Fruit fly (Drosophila melanogaster) whole organism, prepupa: ENCODE data around the gene Nct.

Experiments used
- Blimp-1 ChIP-seq: fragments of 200-800 bp; sonication (Bioruptor generic); optimal IDR thresholded peaks from 3 replicates; lab custom pipeline; 2017; ENCODE audit warnings: missing biosample characterization, missing genetic modification characterization, mild to moderate bottlenecking, moderate library complexity, missing genetic modification reagents
- CG10631 ChIP-seq: fragments of 200-800 bp; sonication (Bioruptor generic); optimal IDR thresholded peaks from 2 replicates; lab custom pipeline; 2016; ENCODE audit warnings: missing biosample characterization, missing genetic modification characterization
- CG10669 ChIP-seq: fragments of 200-800 bp; sonication (Bioruptor generic); optimal IDR thresholded peaks from 3 replicates; lab custom pipeline; 2018; ENCODE audit warnings: missing biosample characterization, mild to moderate bottlenecking, missing genetic modification characterization, moderate library complexity
- CG11294 ChIP-seq: fragments of 200-800 bp; sonication (Bioruptor generic); IDR thresholded peaks from 2 replicates; pipeline ENCODE4 v1.3.6; 2022; ENCODE audit warnings: missing biosample characterization, missing genetic modification characterization
- CG11762 ChIP-seq: fragments of 200-800 bp; sonication (Bioruptor generic); optimal IDR thresholded peaks from 3 replicates; lab custom pipeline; 2016; ENCODE audit warnings: missing biosample characterization, missing genetic modification characterization; ENCODE audit not compliant: insufficient read depth
- CG15336 ChIP-seq: fragments of 200-800 bp; sonication (Bioruptor generic); IDR thresholded peaks from 2 replicates; pipeline ENCODE4 v1.3.6; 2022; ENCODE audit warnings: missing biosample characterization, missing genetic modification characterization
- CG1621 ChIP-seq: fragments of 200-800 bp; sonication (Bioruptor generic); optimal IDR thresholded peaks from 3 replicates; lab custom pipeline; 2018; ENCODE audit warnings: missing biosample characterization, mild to moderate bottlenecking, missing genetic modification characterization
- CG16779 ChIP-seq: fragments of 200-800 bp; sonication (Bioruptor generic); optimal IDR thresholded peaks from 3 replicates; lab custom pipeline; 2017; ENCODE audit warnings: missing biosample characterization, mild to moderate bottlenecking, missing genetic modification characterization
- CG3032 ChIP-seq: fragments of 200-800 bp; optimal IDR thresholded peaks from 2 replicates; lab custom pipeline; 2019; ENCODE audit warnings: missing biosample characterization, mild to moderate bottlenecking, missing genetic modification characterization, moderate library complexity
- CG34406 ChIP-seq: fragments of 200-800 bp; sonication (Bioruptor generic); optimal IDR thresholded peaks from 3 replicates; lab custom pipeline; 2016; ENCODE audit warnings: missing biosample characterization, missing genetic modification characterization
- CG6163 ChIP-seq: fragments of 200-800 bp; sonication (Bioruptor generic); IDR thresholded peaks from 3 replicates; pipeline ENCODE4 v1.3.6; 2022; ENCODE audit warnings: missing biosample characterization, missing genetic modification characterization
- CG6276 ChIP-seq: fragments of 200-800 bp; sonication (Bioruptor generic); optimal IDR thresholded peaks from 2 replicates; lab custom pipeline; 2017; ENCODE audit warnings: missing biosample characterization, mild to moderate bottlenecking, missing genetic modification characterization
- CG6792 ChIP-seq: fragments of 200-800 bp; sonication (Bioruptor generic); optimal IDR thresholded peaks from 3 replicates; lab custom pipeline; 2016; ENCODE audit warnings: missing biosample characterization, missing genetic modification characterization
- CG6808 ChIP-seq: fragments of 200-800 bp; sonication (Bioruptor generic); optimal IDR thresholded peaks from 3 replicates; lab custom pipeline; 2017; ENCODE audit warnings: missing biosample characterization, missing genetic modification characterization, mild to moderate bottlenecking, moderate library complexity, missing genetic modification reagents
- CG6854 ChIP-seq: fragments of 200-800 bp; sonication (Bioruptor generic); optimal IDR thresholded peaks from 2 replicates; lab custom pipeline; 2017; ENCODE audit warnings: missing biosample characterization, mild to moderate bottlenecking, missing genetic modification characterization
- CG7368 ChIP-seq: fragments of 200-800 bp; sonication (Bioruptor generic); optimal IDR thresholded peaks from 3 replicates; lab custom pipeline; 2016; ENCODE audit warnings: missing biosample characterization, missing genetic modification characterization
- CG8119 ChIP-seq: fragments of 200-800 bp; sonication (Bioruptor generic); IDR thresholded peaks from 3 replicates; pipeline ENCODE4 v1.3.6; 2022; ENCODE audit warnings: missing biosample characterization, missing genetic modification characterization
- CG9139 ChIP-seq: fragments of 200-800 bp; sonication (Bioruptor generic); optimal IDR thresholded peaks from 3 replicates; lab custom pipeline; 2017; ENCODE audit warnings: missing biosample characterization, mild to moderate bottlenecking, missing genetic modification characterization
- Eip75B ChIP-seq: fragments of 200-800 bp; sonication (Bioruptor generic); optimal IDR thresholded peaks from 3 replicates; lab custom pipeline; 2016; ENCODE audit warnings: missing biosample characterization, missing genetic modification characterization
- Eip78C ChIP-seq: fragments of 200-800 bp; sonication (Bioruptor generic); peaks from one replicate; lab custom pipeline; 2016; ENCODE audit warnings: missing biosample characterization, missing genetic modification characterization
- Eip93F ChIP-seq: fragments of 200-800 bp; sonication (Bioruptor generic); optimal IDR thresholded peaks from 2 replicates; lab custom pipeline; 2016; ENCODE audit warnings: missing biosample characterization, mild to moderate bottlenecking, missing genetic modification characterization
- Ets96B ChIP-seq: fragments of 200-800 bp; optimal IDR thresholded peaks from 2 replicates; lab custom pipeline; 2019; ENCODE audit warnings: missing biosample characterization, mild to moderate bottlenecking, missing genetic modification characterization, moderate library complexity
- Gug ChIP-seq: fragments of 200-800 bp; sonication (Bioruptor generic); IDR thresholded peaks from 2 replicates; pipeline ENCODE4 v1.3.6; 2022; ENCODE audit warnings: missing biosample characterization, missing genetic modification characterization
- Hr39 ChIP-seq: fragments of 200-800 bp; sonication (Bioruptor generic); optimal IDR thresholded peaks from 2 replicates; lab custom pipeline; 2016; ENCODE audit warnings: missing biosample characterization, missing genetic modification characterization
- Hr4 ChIP-seq: fragments of 200-800 bp; sonication (Bioruptor generic); optimal IDR thresholded peaks from 3 replicates; lab custom pipeline; 2016; ENCODE audit warnings: missing biosample characterization, missing genetic modification characterization
- Lpt ChIP-seq: fragments of 200-800 bp; sonication (Bioruptor generic); optimal IDR thresholded peaks from 3 replicates; lab custom pipeline; 2016; ENCODE audit warnings: missing biosample characterization, missing genetic modification characterization
- Met ChIP-seq: fragments of 200-800 bp; sonication (Bioruptor generic); optimal IDR thresholded peaks from 3 replicates; lab custom pipeline; 2016; ENCODE audit warnings: missing biosample characterization, missing genetic modification characterization
- OdsH ChIP-seq: fragments of 200-800 bp; sonication (Bioruptor generic); optimal IDR thresholded peaks from 3 replicates; lab custom pipeline; 2016; ENCODE audit warnings: missing biosample characterization, missing genetic modification characterization
- Sox14 ChIP-seq: fragments of 200-800 bp; sonication (Bioruptor generic); optimal IDR thresholded peaks from 3 replicates; lab custom pipeline; 2016; ENCODE audit warnings: missing biosample characterization, missing genetic modification characterization
- Sox15 ChIP-seq: fragments of 200-800 bp; sonication (Bioruptor generic); optimal IDR thresholded peaks from 3 replicates; lab custom pipeline; 2016; ENCODE audit warnings: missing biosample characterization, missing genetic modification characterization
- cyc ChIP-seq: fragments of 200-800 bp; sonication (Bioruptor generic); optimal IDR thresholded peaks from 3 replicates; lab custom pipeline; 2016; ENCODE audit warnings: missing biosample characterization, missing genetic modification characterization
- dac ChIP-seq: fragments of 200-800 bp; sonication (Bioruptor generic); optimal IDR thresholded peaks from 2 replicates; lab custom pipeline; 2017; ENCODE audit warnings: missing biosample characterization, mild to moderate bottlenecking, missing genetic modification characterization
- dsx ChIP-seq: fragments of 200-800 bp; optimal IDR thresholded peaks from 3 replicates; lab custom pipeline; 2019; ENCODE audit warnings: missing biosample characterization, mild to moderate bottlenecking, missing genetic modification characterization, moderate library complexity; ENCODE audit not compliant: poor library complexity, severe bottlenecking
- eg ChIP-seq: fragments of 200-800 bp; sonication (Bioruptor generic); IDR thresholded peaks from 3 replicates; pipeline ENCODE4 v1.3.6; 2022; ENCODE audit warnings: missing biosample characterization, missing genetic modification characterization
- esn ChIP-seq: fragments of 200-800 bp; sonication (Bioruptor generic); optimal IDR thresholded peaks from 2 replicates; lab custom pipeline; 2016; ENCODE audit warnings: missing biosample characterization, mild to moderate bottlenecking, missing genetic modification characterization, moderate library complexity
- fkh ChIP-seq: fragments of 200-800 bp; sonication (Bioruptor generic); optimal IDR thresholded peaks from 3 replicates; lab custom pipeline; 2017; ENCODE audit warnings: missing biosample characterization, mild to moderate bottlenecking, missing genetic modification characterization, moderate library complexity
- pdm3 ChIP-seq: fragments of 200-800 bp; sonication (Bioruptor generic); optimal IDR thresholded peaks from 3 replicates; lab custom pipeline; 2016; ENCODE audit warnings: missing biosample characterization, missing genetic modification characterization
- salr ChIP-seq, 2 experiments: fragments of 200-800 bp; sonication (Bioruptor generic); optimal IDR thresholded peaks; 3 replicates each; lab custom pipeline; 2016 to 2018; ENCODE audit warnings: missing biosample characterization in 2 of 2, missing genetic modification characterization in 2 of 2, mild to moderate bottlenecking in 1 of 2
- spab ChIP-seq: fragments of 200-800 bp; sonication (Bioruptor generic); optimal IDR thresholded peaks from 2 replicates; lab custom pipeline; 2017; ENCODE audit warnings: missing biosample characterization, mild to moderate bottlenecking, missing genetic modification characterization, missing genetic modification reagents
- ss ChIP-seq, 2 experiments: fragments of 200-800 bp; sonication (Bioruptor generic); optimal IDR thresholded peaks; 2 replicates in 1 of 2; 3 replicates in 1 of 2; lab custom pipeline; 2017 to 2018; ENCODE audit warnings: mild to moderate bottlenecking in 2 of 2, missing biosample characterization in 2 of 2, missing genetic modification characterization in 2 of 2, moderate library complexity in 1 of 2
- svp ChIP-seq: fragments of 200-800 bp; sonication (Bioruptor generic); peaks from one replicate; lab custom pipeline; 2016; ENCODE audit warnings: missing biosample characterization, missing genetic modification characterization
- topi ChIP-seq: fragments of 200-800 bp; sonication (Bioruptor generic); optimal IDR thresholded peaks from 3 replicates; lab custom pipeline; 2016; ENCODE audit warnings: missing biosample characterization, missing genetic modification characterization
- vri ChIP-seq: fragments of 200-800 bp; sonication (Bioruptor generic); optimal IDR thresholded peaks from 3 replicates; lab custom pipeline; 2016; ENCODE audit warnings: missing biosample characterization, mild to moderate bottlenecking, missing genetic modification characterization

Nct gene

DNA sequence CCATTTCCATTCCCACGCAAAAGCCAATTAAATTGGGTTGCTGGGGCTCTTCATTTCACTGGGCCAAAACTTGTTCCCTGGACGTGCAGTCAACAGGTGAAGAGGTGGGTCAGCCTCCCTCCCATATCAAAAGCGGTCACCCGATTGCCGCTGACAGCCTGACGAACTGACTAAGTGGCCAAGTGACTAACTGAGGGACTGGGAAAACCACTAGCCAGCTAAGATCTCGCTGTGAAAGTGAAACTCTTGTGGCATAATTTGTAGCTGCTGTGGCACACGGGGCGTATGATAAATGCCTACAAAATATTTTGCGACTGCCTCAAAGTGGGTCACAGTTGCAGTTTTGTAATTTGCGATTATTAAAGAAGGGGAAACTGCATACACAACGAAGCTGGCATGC is 37.0 kb downstream of the Nct start:
- no peak for TF ChIP-seq CG11762 (GFP tag; lab: Kevin White, UChicago)
- TF ChIP-seq Blimp-1: peak; percentile 51
- TF ChIP-seq, all 60 proteins: peak for 1

DNA sequence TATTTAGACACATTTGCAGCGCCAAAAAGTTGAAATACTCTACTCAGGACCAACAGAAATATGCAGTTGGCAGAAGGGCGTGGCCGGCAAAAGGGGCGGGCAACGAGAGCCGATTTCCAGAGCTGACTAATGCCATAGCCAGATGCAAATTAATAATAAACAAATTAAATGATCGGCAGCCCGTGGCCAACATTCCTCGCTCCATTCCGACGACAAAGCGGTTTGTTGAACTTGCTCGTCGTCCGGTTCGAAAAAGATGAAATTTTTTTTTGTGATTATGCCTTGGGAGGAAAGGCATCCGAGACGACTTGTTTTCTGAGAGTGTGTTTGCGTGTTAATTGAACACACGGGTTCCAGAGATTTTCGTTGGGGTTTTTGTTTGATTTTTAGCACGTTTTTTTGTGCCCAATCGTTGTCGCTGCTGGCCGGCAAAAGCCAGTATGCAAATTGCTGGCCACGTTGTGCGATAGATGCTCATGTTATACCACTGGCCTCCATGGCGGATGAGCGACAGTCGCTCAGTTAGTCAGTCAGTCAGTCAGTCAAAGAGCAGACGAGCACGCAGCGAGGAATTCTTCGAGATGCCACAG is 38.0 kb downstream of the Nct start:
- TF ChIP-seq spab: no peak
- TF ChIP-seq CG10631 (GFP tag; lab: Kevin White, UChicago): no peak
- peak; percentile 30 for TF ChIP-seq fkh (GFP tag; lab: Kevin White, UChicago)
- peak; percentile 41 for TF ChIP-seq Eip78C (GFP tag; lab: Kevin White, UChicago)
- TF ChIP-seq CG11294 (GFP tag; lab: Robert Waterston, UW): no peak
- TF ChIP-seq OdsH (GFP tag; lab: Kevin White, UChicago): no peak
- no peak for TF ChIP-seq topi (GFP tag; lab: Kevin White, UChicago)
- TF ChIP-seq CG6854 (GFP tag; lab: Kevin White, UChicago): peak; percentile 25
- no peak for TF ChIP-seq Eip75B (GFP tag; lab: Kevin White, UChicago)
- no peak for TF ChIP-seq CG34406 (GFP tag; lab: Kevin White, UChicago)

DNA sequence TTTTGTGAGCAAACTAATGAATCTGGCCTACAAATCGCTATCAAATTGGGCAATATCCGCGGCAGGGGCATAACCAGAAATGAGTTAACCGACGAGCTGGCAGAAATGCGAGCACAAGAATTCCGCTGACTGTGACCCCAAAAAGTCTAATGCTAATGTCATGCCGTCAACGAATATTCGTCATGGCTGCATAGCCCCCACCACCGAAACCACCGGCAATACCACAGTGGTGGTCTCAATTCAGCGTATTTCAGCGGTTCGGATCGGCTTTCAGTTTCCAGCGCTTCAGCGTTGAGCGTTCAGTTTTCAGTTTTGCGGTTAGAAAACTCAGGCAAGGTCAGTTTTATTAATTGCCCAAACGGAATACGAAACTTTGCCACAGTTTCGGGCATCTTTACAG is 38.8 kb downstream of the Nct start:
- TF ChIP-seq CG6276 (GFP tag; lab: Kevin White, UChicago) (no peak), CG15336 (GFP tag; lab: Robert Waterston, UW) (no peak), CG16779 (tag; lab: Kevin White, UChicago) (no peak), CG8119 (GFP tag; lab: Robert Waterston, UW) (no peak), pdm3 (GFP tag; lab: Kevin White, UChicago) (no peak), Sox14 (GFP tag; lab: Kevin White, UChicago) (no peak), topi (GFP tag; lab: Kevin White, UChicago) (no peak), CG6792 (no peak)

DNA sequence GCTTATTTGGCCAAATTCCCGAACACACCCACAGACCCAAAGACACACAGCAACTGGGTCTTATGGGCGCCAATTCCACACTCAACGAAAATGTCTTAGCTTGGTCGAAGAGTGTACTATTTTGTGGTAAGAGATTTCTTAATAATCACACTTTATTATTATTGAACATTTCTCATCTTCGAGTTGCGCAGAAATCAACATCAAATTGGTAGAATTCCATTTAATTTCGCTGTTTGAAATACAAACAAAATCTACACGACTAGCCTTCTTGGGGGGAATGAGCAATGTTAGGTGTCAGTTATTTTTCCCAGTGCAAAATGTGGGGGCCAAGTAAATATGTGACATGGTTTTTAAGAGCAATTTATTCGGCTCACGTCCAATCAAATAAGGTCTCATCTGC is 39.5 kb downstream of the Nct start:
- no peak for TF ChIP-seq vri (GFP tag; lab: Kevin White, UChicago)
- no peak for TF ChIP-seq salr (GFP tag; optimal IDR thresholded peaks at IDR 0.05; lab: Kevin White, UChicago)
- TF ChIP-seq Hr39 (GFP tag; lab: Kevin White, UChicago): peak; percentile 6
- TF ChIP-seq ss (GFP tag; optimal IDR thresholded peaks at IDR 0.05; lab: Kevin White, UChicago): no peak
- no peak for TF ChIP-seq Eip75B (GFP tag; lab: Kevin White, UChicago)
- TF ChIP-seq OdsH (GFP tag; lab: Kevin White, UChicago): peak; percentile 35
- TF ChIP-seq Met (GFP tag; lab: Kevin White, UChicago): no peak
- no peak for TF ChIP-seq Lpt (GFP tag; lab: Kevin White, UChicago)
- TF ChIP-seq spab: no peak
- TF ChIP-seq svp (GFP tag; lab: Kevin White, UChicago): peak; percentile 37
- TF ChIP-seq topi (GFP tag; lab: Kevin White, UChicago): no peak
- no peak for TF ChIP-seq Sox15
- TF ChIP-seq CG6854 (GFP tag; lab: Kevin White, UChicago): no peak
- TF ChIP-seq esn: no peak
- peak; percentile 38 for TF ChIP-seq CG6276 (GFP tag; lab: Kevin White, UChicago)
- peak; percentile 67 for TF ChIP-seq CG15336 (GFP tag; lab: Robert Waterston, UW)
- TF ChIP-seq Eip93F (GFP tag; lab: Kevin White, UChicago): no peak
- TF ChIP-seq CG11294 (GFP tag; lab: Robert Waterston, UW): no peak
- TF ChIP-seq cyc (GFP tag; lab: Kevin White, UChicago): no peak
- peak; percentile 55; the same call in 2 of the 3 replicates for TF ChIP-seq CG8119 (GFP tag; lab: Robert Waterston, UW)
- TF ChIP-seq CG3032 (tag; lab: Kevin White, UChicago): no peak
- TF ChIP-seq CG6792: peak; percentile 14
- no peak for TF ChIP-seq CG34406 (GFP tag; lab: Kevin White, UChicago)
- TF ChIP-seq Eip78C (GFP tag; lab: Kevin White, UChicago): peak; percentile 69
- no peak for TF ChIP-seq Gug (GFP tag; lab: Robert Waterston, UW)
- no peak for TF ChIP-seq dsx (GFP tag; lab: Kevin White, UChicago)
- TF ChIP-seq CG6163 (GFP tag; lab: Robert Waterston, UW): 0 out of 3 replicates have a peak, but pooled peaks have one; percentile 16
- TF ChIP-seq Ets96B: no peak
- peak; percentile 37 for TF ChIP-seq dac (GFP tag; lab: Kevin White, UChicago)
- no peak for TF ChIP-seq CG6808 (GFP tag; lab: Kevin White, UChicago)
- no peak for TF ChIP-seq CG1621 (tag; lab: Kevin White, UChicago)
- no peak for TF ChIP-seq CG9139 (GFP tag; lab: Kevin White, UChicago)
- no peak for TF ChIP-seq CG10669 (GFP tag; lab: Kevin White, UChicago)
- TF ChIP-seq Hr4 (GFP tag; lab: Kevin White, UChicago): peak; percentile 59
- TF ChIP-seq fkh (GFP tag; lab: Kevin White, UChicago): no peak
- peak; percentile 29; the same call in 1 of the 3 replicates for TF ChIP-seq eg
- TF ChIP-seq CG7368 (GFP tag; lab: Kevin White, UChicago): no peak
